Worm (Caenorhabditis elegans) whole organism, young adult: ENCODE measurements around the gene zhit-1.

Experiments
- F22D6.2 ChIP-seq: sonication (generic microtip); optimal IDR thresholded peaks from 2 replicates; lab custom pipeline; 2016; ENCODE audit warnings: mild to moderate bottlenecking, missing genetic modification characterization, missing compliant biosample characterization
- Y56A3A.18 ChIP-seq: fragments of 200-800 bp; sonication (Bioruptor generic); IDR thresholded peaks from 2 replicates; pipeline ENCODE4 v1.3.6; 2022; ENCODE audit warnings: missing genetic modification reagents, missing genetic modification characterization, missing compliant biosample characterization
- egl-18 ChIP-seq: fragments of 200-800 bp; sonication (Bioruptor generic); IDR thresholded peaks from 2 replicates; pipeline ENCODE4 v1.3.6; 2022; ENCODE audit warnings: missing genetic modification reagents, missing genetic modification characterization, missing compliant biosample characterization
- mel-28 ChIP-seq: sonication (generic microtip); optimal IDR thresholded peaks from 2 replicates; lab custom pipeline; 2016; ENCODE audit warnings: borderline replicate concordance, mild to moderate bottlenecking, missing genetic modification characterization, missing compliant biosample characterization

DNA sequence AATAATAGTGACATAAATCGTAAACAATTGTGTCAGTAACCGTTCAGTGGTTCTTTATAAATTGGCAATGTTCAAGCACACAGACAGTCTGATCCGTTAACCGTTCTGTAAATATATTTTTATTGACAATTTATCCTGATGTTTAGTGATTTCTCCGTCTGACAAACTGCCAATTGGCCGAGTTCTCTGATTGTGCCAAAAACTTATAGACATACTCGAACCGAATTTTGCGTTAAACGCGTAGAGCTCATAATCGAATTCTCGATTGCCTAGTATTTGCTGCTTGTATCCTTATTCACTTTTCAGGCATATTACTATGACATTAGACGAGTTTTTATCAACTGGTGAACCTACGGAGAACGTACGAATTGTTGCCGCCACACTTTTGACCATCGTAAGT lies 47.8 kb upstream of the zhit-1 start, which contains the start of gene srx-117:
- no peak for TF ChIP-seq egl-18 (GFP tag; lab: Robert Waterston, UW)
- TF ChIP-seq F22D6.2, result no peak
- TF ChIP-seq Y56A3A.18 (GFP tag; lab: Robert Waterston, UW), result no peak
- no peak for TF ChIP-seq mel-28 (tag; lab: Kevin White, UChicago)
